Worm (Caenorhabditis elegans) whole organism, L4 larva: Measurements from ENCODE around the gene srh-186.
"Not testable (repeated sequence)": the region's sequence is repeated elsewhere in the genome, so short reads cannot be mapped to it uniquely, and the experiment has no call there.

ENCODE experiments used
- D1046.2 ChIP-seq: fragments of 200-800 bp; sonication (Bioruptor generic); IDR thresholded peaks from 2 replicates; pipeline ENCODE4 v1.3.6; 2022; ENCODE audit warnings: missing genetic modification characterization, missing compliant biosample characterization
- F49E8.2 ChIP-seq: sonication (generic microtip); optimal IDR thresholded peaks from 2 replicates; lab custom pipeline; 2016; ENCODE audit warnings: missing compliant biosample characterization, mild to moderate bottlenecking, missing genetic modification characterization, borderline replicate concordance
- R02D3.7 ChIP-seq: fragments of 150-350 bp; sonication (generic microtip); optimal IDR thresholded peaks from 3 replicates; lab custom pipeline; 2014; ENCODE audit warnings: missing biosample characterization, missing genetic modification characterization
- ZK337.2 ChIP-seq: fragments of 200-800 bp; sonication (Bioruptor generic); IDR thresholded peaks from 2 replicates; pipeline ENCODE4 v1.3.6; 2022; ENCODE audit warnings: missing genetic modification reagents, missing genetic modification characterization, missing compliant biosample characterization
- arid-1 ChIP-seq: fragments of 200-800 bp; sonication (Bioruptor generic); conservative IDR thresholded peaks from 2 replicates; pipeline ENCODE4 v1.3.6; 2022; ENCODE audit warnings: missing genetic modification reagents, missing genetic modification characterization, missing compliant biosample characterization
- attf-4 ChIP-seq: sonication (generic microtip); optimal IDR thresholded peaks from 3 replicates; lab custom pipeline; 2017; ENCODE audit warnings: missing biosample characterization, missing genetic modification characterization
- ceh-20 ChIP-seq: fragments of 200-800 bp; sonication (Bioruptor generic); IDR thresholded peaks from 2 replicates; pipeline ENCODE4 v1.3.6; 2022; ENCODE audit warnings: missing genetic modification reagents, missing genetic modification characterization, missing compliant biosample characterization
- ceh-44 ChIP-seq: fragments of 200-800 bp; sonication (Bioruptor generic); IDR thresholded peaks from 2 replicates; pipeline ENCODE4 v1.3.6; 2022; ENCODE audit warnings: missing genetic modification reagents, missing genetic modification characterization, missing compliant biosample characterization
- ces-1 ChIP-seq: fragments of 150-350 bp; sonication (generic microtip); optimal IDR thresholded peaks from 4 replicates; lab custom pipeline; 2014; ENCODE audit warnings: missing biosample characterization, missing genetic modification reagents, missing genetic modification characterization
- ctbp-1 ChIP-seq: fragments of 200-800 bp; sonication (Bioruptor generic); IDR thresholded peaks from 2 replicates; pipeline ENCODE4 v1.3.6; 2022; ENCODE audit warnings: missing genetic modification reagents, missing genetic modification characterization, missing compliant biosample characterization
- daf-12 ChIP-seq: fragments of 150-350 bp; optimal IDR thresholded peaks from 2 replicates; lab custom pipeline; 2014; ENCODE audit warnings: missing biosample characterization, missing genetic modification reagents, missing genetic modification characterization
- daf-16 ChIP-seq, 3 experiments: sonication (generic microtip); optimal IDR thresholded peaks; 2 replicates each; lab custom pipeline; 2016 to 2017; ENCODE audit warnings: missing genetic modification characterization in 3 of 3, missing genetic modification reagents in 3 of 3, mild to moderate bottlenecking in 2 of 3, missing compliant biosample characterization in 2 of 3, missing biosample characterization in 1 of 3, moderate library complexity in 1 of 3
- daf-19 ChIP-seq: fragments of 200-800 bp; sonication (Bioruptor generic); conservative IDR thresholded peaks from 2 replicates; pipeline ENCODE4 v1.3.6; 2022; ENCODE audit warnings: missing genetic modification characterization, missing compliant biosample characterization
- dmd-6 ChIP-seq: fragments of 200-800 bp; sonication (Bioruptor generic); IDR thresholded peaks from 2 replicates; pipeline ENCODE4 v1.3.6; 2022; ENCODE audit warnings: missing genetic modification reagents, missing genetic modification characterization, missing compliant biosample characterization
- dmd-8 ChIP-seq: fragments of 200-800 bp; sonication (Bioruptor generic); IDR thresholded peaks from 2 replicates; pipeline ENCODE4 v1.3.6; 2022; ENCODE audit warnings: missing genetic modification characterization, missing compliant biosample characterization
- fkh-10 ChIP-seq: fragments of 150-350 bp; optimal IDR thresholded peaks from 2 replicates; lab custom pipeline; 2014; ENCODE audit warnings: missing biosample characterization, missing genetic modification reagents, missing genetic modification characterization
- jun-1 ChIP-seq: fragments of 150-350 bp; optimal IDR thresholded peaks from 2 replicates; lab custom pipeline; 2014; ENCODE audit warnings: missing biosample characterization, missing genetic modification reagents, missing genetic modification characterization
- lin-39 ChIP-seq: fragments of 150-350 bp; optimal IDR thresholded peaks from 2 replicates; lab custom pipeline; 2014; ENCODE audit warnings: missing biosample characterization, missing genetic modification reagents, missing genetic modification characterization
- madf-5 ChIP-seq, 2 experiments: fragments of 200-800 bp; sonication (Bioruptor generic); IDR thresholded peaks; 2 replicates each; pipeline ENCODE4 v1.3.6; 2022; ENCODE audit warnings: missing compliant biosample characterization in 2 of 2, missing genetic modification characterization in 2 of 2
- madf-9 ChIP-seq: fragments of 200-800 bp; sonication (Bioruptor generic); conservative IDR thresholded peaks from 2 replicates; pipeline ENCODE4 v1.3.6; 2022; ENCODE audit warnings: missing genetic modification reagents, missing genetic modification characterization, missing compliant biosample characterization
- mes-2 ChIP-seq: sonication (generic microtip); optimal IDR thresholded peaks from 2 replicates; lab custom pipeline; 2016; ENCODE audit warnings: missing genotype, mild to moderate bottlenecking, missing genetic modification characterization, missing compliant biosample characterization; ENCODE audit not compliant: poor library complexity, severe bottlenecking
- mxl-3 ChIP-seq: fragments of 200-800 bp; sonication (Bioruptor generic); optimal IDR thresholded peaks from 2 replicates; lab custom pipeline; 2018; ENCODE audit warnings: mild to moderate bottlenecking, missing genetic modification characterization, missing compliant biosample characterization
- nhr-102 ChIP-seq: sonication (generic microtip); optimal IDR thresholded peaks from 2 replicates; lab custom pipeline; 2016; ENCODE audit warnings: mild to moderate bottlenecking, missing genetic modification characterization, moderate library complexity, missing compliant biosample characterization
- nhr-28 ChIP-seq: fragments of 150-350 bp; optimal IDR thresholded peaks from 2 replicates; lab custom pipeline; 2014; ENCODE audit warnings: missing biosample characterization, missing genetic modification characterization
- nhr-42 ChIP-seq: fragments of 200-800 bp; sonication (Bioruptor generic); IDR thresholded peaks from 2 replicates; pipeline ENCODE4 v1.3.6; 2022; ENCODE audit warnings: missing genetic modification characterization, missing compliant biosample characterization
- nhr-77 ChIP-seq: fragments of 150-350 bp; optimal IDR thresholded peaks from 2 replicates; lab custom pipeline; 2014; ENCODE audit warnings: missing biosample characterization, missing genetic modification characterization
- pha-4 ChIP-seq, 2 experiments: fragments of 150-350 bp in 1 of 2; fragments of 200-800 bp in 1 of 2; sonication (Bioruptor generic) in 1 of 2; IDR thresholded peaks in 1 of 2; optimal IDR thresholded peaks in 1 of 2; 2 replicates each; pipeline versions ENCODE4 v1.3.6 to Lab custom; 2014 to 2022; ENCODE audit warnings: missing genetic modification characterization in 2 of 2, missing genetic modification reagents in 2 of 2, missing biosample characterization in 1 of 2, missing compliant biosample characterization in 1 of 2
- saeg-2 ChIP-seq: fragments of 200-800 bp; sonication (Bioruptor generic); IDR thresholded peaks from 2 replicates; pipeline ENCODE4 v1.3.6; 2022; ENCODE audit warnings: missing genetic modification reagents, missing genetic modification characterization, missing compliant biosample characterization
- skn-1 ChIP-seq: fragments of 150-350 bp; optimal IDR thresholded peaks from 2 replicates; lab custom pipeline; 2014; ENCODE audit warnings: missing biosample characterization, missing genetic modification characterization
- tag-97 ChIP-seq: fragments of 200-800 bp; sonication (Bioruptor generic); IDR thresholded peaks from 2 replicates; pipeline ENCODE4 v1.3.6; 2022; ENCODE audit warnings: missing genetic modification characterization, missing compliant biosample characterization
- tra-1 ChIP-seq: fragments of 200-800 bp; sonication (Bioruptor generic); IDR thresholded peaks from 2 replicates; pipeline ENCODE4 v1.3.6; 2022; ENCODE audit warnings: missing genetic modification reagents, missing genetic modification characterization, missing compliant biosample characterization
- unc-39 ChIP-seq: sonication (generic microtip); optimal IDR thresholded peaks from 2 replicates; lab custom pipeline; 2017; ENCODE audit warnings: missing biosample characterization, missing genetic modification characterization
- unc-62 ChIP-seq, 3 experiments: fragments of 150-350 bp in 1 of 3; sonication (generic microtip); optimal IDR thresholded peaks in 2 of 3; peaks in 1 of 3; 1 replicate in 1 of 3; 2 replicates in 2 of 3; lab custom pipeline; 2014 to 2017; ENCODE audit warnings: missing biosample characterization in 3 of 3, missing genetic modification characterization in 3 of 3, missing genetic modification reagents in 3 of 3, missing genotype in 1 of 3
- ztf-11 ChIP-seq: fragments of 150-350 bp; optimal IDR thresholded peaks from 2 replicates; lab custom pipeline; 2014; ENCODE audit warnings: missing biosample characterization, missing genetic modification characterization
- ztf-7 ChIP-seq: fragments of 150-350 bp; optimal IDR thresholded peaks from 2 replicates; lab custom pipeline; 2014; ENCODE audit warnings: missing biosample characterization, missing genetic modification characterization

The srh-186 gene

DNA sequence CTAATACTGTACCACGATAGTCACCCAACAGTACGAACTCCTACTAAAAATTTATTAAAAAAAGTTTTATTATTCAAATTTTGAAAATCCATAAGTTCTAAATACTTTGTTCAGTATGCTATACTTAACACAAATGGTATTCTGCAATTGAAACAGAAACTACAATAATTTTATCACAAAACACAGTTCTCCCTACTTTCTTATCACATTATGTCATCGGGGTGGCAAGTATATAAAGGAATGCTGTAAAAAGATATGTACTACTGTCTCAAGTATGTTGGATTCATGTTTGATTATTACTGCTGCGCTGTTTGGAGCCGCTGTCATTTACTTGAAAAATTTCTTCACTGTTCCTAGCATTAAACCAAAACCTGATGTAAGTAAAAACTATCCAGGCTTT lies 34.5 kb upstream of the srh-186 start, which contains the start of gene cdr-1 (continued):
- TF ChIP-seq madf-5 (GFP tag; IDR thresholded peaks at IDR 0.05; lab: Robert Waterston, UW), result no peak
- peak in 1 of 2 experiments; percentile 36 for TF ChIP-seq unc-62 (GFP tag; optimal IDR thresholded peaks at IDR 0.05 in 1 of 2; lab: Kevin White, UChicago)
- no peak for TF ChIP-seq unc-62 (tag; optimal IDR thresholded peaks at IDR 0.05; lab: Kevin White, UChicago)

ce11 chrV:15922979-15923378 lies 32.6 kb upstream of the srh-186 start, which contains the start of gene F35E8.13:
TSS of gene F35E8.13 (plus strand) at chrV:15923279.
- TF ChIP-seq tra-1 (GFP tag; lab: Robert Waterston, UW), result no peak
- TF ChIP-seq lin-39, result no peak

DNA sequence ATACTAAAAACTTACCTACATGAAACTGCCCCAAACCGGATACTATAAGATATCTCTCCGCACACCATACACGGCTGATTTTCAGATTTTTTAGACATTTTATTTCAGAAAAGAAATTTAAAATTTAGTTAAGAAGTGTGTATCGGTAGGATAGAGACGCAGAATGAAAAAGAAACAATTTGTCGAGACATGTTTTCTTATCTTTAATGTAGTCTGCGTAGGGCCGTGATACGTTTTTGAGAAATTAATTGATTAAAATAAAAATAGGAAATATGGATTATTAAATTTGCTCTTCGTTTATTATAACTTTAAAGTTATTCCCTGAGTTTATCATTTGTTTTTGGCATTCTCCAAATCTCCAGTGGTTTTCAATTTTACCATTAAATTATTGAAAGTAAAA lies 31.3 kb upstream of the srh-186 start, which contains the start of gene nhr-108:
Gene nhr-108 (minus strand): TSS at position 166 of the 400 bp plus-strand sequence.
- TF ChIP-seq daf-16 (GFP tag; optimal IDR thresholded peaks at IDR 0.05; lab: Kevin White, UChicago), result no peak
- TF ChIP-seq daf-16 (tag; optimal IDR thresholded peaks at IDR 0.05; lab: Kevin White, UChicago), result peak; percentile 39
- TF ChIP-seq nhr-28 (tag; lab: Kevin White, UChicago), result peak; percentile 87
- peak; percentile 68 for TF ChIP-seq nhr-77 (tag; lab: Kevin White, UChicago)
- no peak for TF ChIP-seq F49E8.2 (tag; lab: Kevin White, UChicago)
- no peak for TF ChIP-seq arid-1 (GFP tag; lab: Robert Waterston, UW)

- TF ChIP-seq mes-2 (tag; lab: Kevin White, UChicago), result no peak
- no peak for TF ChIP-seq nhr-77 (tag; lab: Kevin White, UChicago)
- TF ChIP-seq skn-1, result no peak
- no peak for TF ChIP-seq dmd-8 (GFP tag; lab: Robert Waterston, UW)
- no peak for TF ChIP-seq pha-4 (GFP tag; IDR thresholded peaks at IDR 0.05; lab: Robert Waterston, UW)
- no peak for TF ChIP-seq pha-4 (tag; optimal IDR thresholded peaks at IDR 0.05; lab: Kevin White, UChicago)
- no peak for TF ChIP-seq D1046.2 (GFP tag; lab: Robert Waterston, UW)
- no peak for TF ChIP-seq ces-1
- TF ChIP-seq madf-9 (GFP tag; lab: Robert Waterston, UW), result no peak
- no peak for TF ChIP-seq dmd-6
- TF ChIP-seq mxl-3 (GFP tag; lab: Kevin White, UChicago), result no peak
- no peak for TF ChIP-seq jun-1 (tag; lab: Kevin White, UChicago)
Measured at ce11 chrV:15928325-15928724, 27.3 kb upstream of the srh-186 start, which contains the start of gene pzf-1. TSS of gene pzf-1 (minus strand) at chrV:15928425.

DNA sequence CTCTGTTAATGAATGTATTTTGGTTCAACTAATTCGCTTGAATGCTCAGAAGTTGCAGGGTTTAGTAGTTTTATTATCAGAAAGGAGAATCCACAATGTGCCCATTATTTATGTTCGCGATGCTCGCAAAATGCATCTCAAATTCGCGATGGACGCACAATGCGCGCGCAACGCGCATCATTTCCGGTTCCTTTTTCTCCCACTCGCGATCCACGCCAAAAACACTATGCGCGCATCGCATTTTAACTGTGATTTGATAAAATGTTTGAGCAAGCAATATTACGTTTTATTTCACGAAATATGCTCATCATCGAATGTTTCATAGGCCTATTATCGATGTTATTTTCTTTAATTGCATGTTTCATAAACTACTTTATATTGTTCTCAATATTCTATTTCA lies 25.7 kb upstream of the srh-186 start, which contains the start of gene srbc-77:
Gene srbc-77 (plus strand): TSS at position 301 of the 400 bp plus-strand sequence.
- not testable (repeated sequence) for TF ChIP-seq ceh-20 (GFP tag; lab: Robert Waterston, UW); attf-4; nhr-42 (GFP tag; lab: Robert Waterston, UW)

- no peak for TF ChIP-seq ceh-44 (GFP tag; lab: Robert Waterston, UW)
- no peak for TF ChIP-seq saeg-2
- no peak for TF ChIP-seq ztf-7
- no peak for TF ChIP-seq daf-12 (tag; lab: Kevin White, UChicago)
- no peak for TF ChIP-seq ctbp-1 (GFP tag; lab: Robert Waterston, UW)
- no peak for TF ChIP-seq F49E8.2 (tag; lab: Kevin White, UChicago)
- TF ChIP-seq attf-4, result no peak
- no peak for TF ChIP-seq tag-97 (GFP tag; lab: Robert Waterston, UW)
- TF ChIP-seq mes-2 (tag; lab: Kevin White, UChicago), result no peak
- no peak for TF ChIP-seq ztf-11 (tag; lab: Kevin White, UChicago)
- TF ChIP-seq nhr-102 (tag; lab: Kevin White, UChicago), result no peak
- no peak for TF ChIP-seq R02D3.7 (tag; lab: Kevin White, UChicago)
- no peak for TF ChIP-seq daf-19 (GFP tag; lab: Robert Waterston, UW)
- TF ChIP-seq fkh-10 (GFP tag; lab: Kevin White, UChicago), result no peak
- TF ChIP-seq unc-39, result no peak
- no peak for TF ChIP-seq ZK337.2 (GFP tag; lab: Robert Waterston, UW)
Measured at ce11 chrV:15932390-15932789, 23.2 kb upstream of the srh-186 start, which contains the start of gene srw-26. TSS of gene srw-26 (minus strand) at chrV:15932490.
